Fruit fly (Drosophila melanogaster): Measurements from ENCODE around the gene CG15167.
A peak's percentile ranks its signal among the peaks of the same experiment; 100 is the strongest.

Gene CG15167

DNA sequence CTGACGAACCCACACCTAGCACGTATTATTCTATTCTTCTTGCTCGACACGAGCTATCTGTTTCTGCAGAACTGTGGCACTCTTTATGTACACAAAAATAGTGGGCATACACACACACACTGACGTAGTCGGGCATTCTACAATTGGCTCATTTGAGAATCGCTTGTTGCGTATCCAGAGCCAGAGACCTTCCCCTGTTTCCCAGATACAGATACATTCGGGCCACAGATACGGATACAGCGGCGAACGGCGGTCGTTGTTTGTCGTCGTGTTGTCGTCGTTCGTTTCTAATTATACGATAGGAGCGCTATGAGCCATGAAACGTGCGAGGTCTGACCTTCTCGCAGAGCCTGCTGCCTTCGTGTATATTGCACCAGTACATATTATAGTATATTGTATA is 2.9 kb upstream of the CG15167 start (continued):
- TF ChIP-seq Eip74EF (GFP tag; optimal IDR thresholded peaks at IDR 0.05): no peak
- TF ChIP-seq Jarid2 (GFP tag; optimal IDR thresholded peaks at IDR 0.05): peak; percentile 42
- TF ChIP-seq crc (GFP tag; optimal IDR thresholded peaks at IDR 0.05): no peak
- TF ChIP-seq Blimp-1 (GFP tag; optimal IDR thresholded peaks at IDR 0.05): no peak
- TF ChIP-seq Nf-YA (GFP tag; IDR thresholded peaks at IDR 0.05): peak; percentile 32; the same call in 1 of the 2 replicates
- TF ChIP-seq cg (GFP tag; optimal IDR thresholded peaks at IDR 0.05): peak; percentile 79
- peak; percentile 19 for TF ChIP-seq CG10543 (GFP tag; optimal IDR thresholded peaks at IDR 0.05)
- peak; percentile 97 for TF ChIP-seq Deaf1 (tag; optimal IDR thresholded peaks at IDR 0.05)
- TF ChIP-seq pnt (GFP tag; optimal IDR thresholded peaks at IDR 0.05): no peak
- no peak for TF ChIP-seq exex (tag; optimal IDR thresholded peaks at IDR 0.05)
- no peak for TF ChIP-seq Doc2 (GFP tag; IDR thresholded peaks at IDR 0.05)
- TF ChIP-seq nerfin-2 (GFP tag; IDR thresholded peaks at IDR 0.05; ENCODE audit: partially characterized antibody): no peak
- no peak for TF ChIP-seq slp2 (GFP tag; optimal IDR thresholded peaks at IDR 0.05)
- no peak for TF ChIP-seq Taf1 (GFP tag; IDR thresholded peaks at IDR 0.05)
- TF ChIP-seq schlank (tag; optimal IDR thresholded peaks at IDR 0.05): no peak
- no peak for TF ChIP-seq lov (optimal IDR thresholded peaks at IDR 0.05)
- no peak for TF ChIP-seq lov (GFP tag; IDR thresholded peaks at IDR 0.05)
- TF ChIP-seq lilli (GFP tag; optimal IDR thresholded peaks at IDR 0.05): no peak
- TF ChIP-seq wdn (GFP tag; IDR thresholded peaks at IDR 0.05): no peak
- TF ChIP-seq CG2199 (GFP tag; IDR thresholded peaks at IDR 0.05): peak; percentile 94
- peak; percentile 66 for TF ChIP-seq scrt (GFP tag; optimal IDR thresholded peaks at IDR 0.05)
- no peak for TF ChIP-seq Rfx (GFP tag; IDR thresholded peaks at IDR 0.05)
- no peak for TF ChIP-seq sqz (GFP tag; optimal IDR thresholded peaks at IDR 0.05)
- no peak for TF ChIP-seq Fer3 (tag; optimal IDR thresholded peaks at IDR 0.05)
- TF ChIP-seq CG15479 (GFP tag; optimal IDR thresholded peaks at IDR 0.05): peak; percentile 72
- no peak for TF ChIP-seq Xbp1 (GFP tag; optimal IDR thresholded peaks at IDR 0.05)
- peak in 1 of 2 experiments; percentile 20 for TF ChIP-seq insv (GFP tag; optimal IDR thresholded peaks at IDR 0.05)
- TF ChIP-seq CG14441 (GFP tag; IDR thresholded peaks at IDR 0.05): no peak
- peak in 1 of 3 experiments; percentile 54 for TF ChIP-seq Stat92E (GFP tag; optimal IDR thresholded peaks at IDR 0.05)

DNA sequence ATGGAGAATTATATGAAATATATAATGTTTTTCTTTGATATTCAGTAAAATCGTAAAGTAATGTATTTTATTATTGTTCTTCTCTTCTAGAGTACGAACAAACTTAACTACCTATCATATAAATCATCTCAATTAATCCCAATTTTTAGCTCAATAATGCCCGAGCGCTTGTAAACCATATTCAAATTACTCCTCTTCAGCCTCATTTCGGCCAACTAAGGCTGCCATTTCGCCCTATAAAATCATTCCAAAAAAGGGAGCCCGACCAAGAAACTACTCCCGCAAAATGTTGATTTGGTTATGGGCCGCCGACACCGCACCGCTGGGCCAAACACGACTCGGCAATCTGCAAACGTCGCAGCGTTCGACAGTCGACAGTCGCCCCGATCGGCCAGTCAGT is 2.6 kb downstream of the CG15167 start:
- TF ChIP-seq ham (GFP tag; IDR thresholded peaks at IDR 0.05) (no peak), prd (optimal IDR thresholded peaks at IDR 0.05) (no peak), prd (GFP tag; IDR thresholded peaks at IDR 0.05) (0 out of 3 replicates have a peak, but pooled peaks have one; percentile 15)

- TF ChIP-seq Drgx (GFP tag; IDR thresholded peaks at IDR 0.05) (peak; percentile 70), CG13424 (tag; optimal IDR thresholded peaks at IDR 0.05) (no peak), CG18599 (GFP tag; optimal IDR thresholded peaks at IDR 0.05) (no peak), Med (GFP tag) (no peak), NfI (GFP tag; optimal IDR thresholded peaks at IDR 0.05) (no peak), trem (tag; optimal IDR thresholded peaks at IDR 0.05) (no peak), HmgD (GFP tag; optimal IDR thresholded peaks at IDR 0.05) (no peak), mld (GFP tag; IDR thresholded peaks at IDR 0.05; ENCODE audit: partially characterized antibody) (no peak)
These were observed 3.7 kb downstream of the CG15167 start for dm6 chr2L:18743896-18744295.
